Fruit fly (Drosophila melanogaster): ENCODE measurements around the gene CG32563.

CG32563 gene

dm6 chrX:17226681-17227019 lies 18.4 kb downstream of the CG32563 start, which contains the start of gene CG10598 (continued):
- TF ChIP-seq row (GFP tag; IDR thresholded peaks at IDR 0.05) (0 out of 3 replicates have a peak, but pooled peaks have one; percentile 32), ase (GFP tag; IDR thresholded peaks at IDR 0.05) (no peak), gce (GFP tag; IDR thresholded peaks at IDR 0.05) (no peak), CG1529 (GFP tag; optimal IDR thresholded peaks at IDR 0.05) (no peak), CG8281 (tag; optimal IDR thresholded peaks at IDR 0.05) (no peak), cas (GFP tag; IDR thresholded peaks at IDR 0.05) (no peak), scrt (GFP tag; optimal IDR thresholded peaks at IDR 0.05) (no peak), sr (GFP tag; IDR thresholded peaks at IDR 0.05) (no peak), CoRest (tag; optimal IDR thresholded peaks at IDR 0.05) (peak; percentile 24), Bteb2 (GFP tag; optimal IDR thresholded peaks at IDR 0.05) (no peak), H2.0 (GFP tag; IDR thresholded peaks at IDR 0.05) (no peak), CG10209 (GFP tag; optimal IDR thresholded peaks at IDR 0.05) (peak; percentile 3), CG11398 (GFP tag; optimal IDR thresholded peaks at IDR 0.05) (no peak), ind (GFP tag; optimal IDR thresholded peaks at IDR 0.05) (peak; percentile 18), shn (GFP tag; optimal IDR thresholded peaks at IDR 0.05) (no peak), D19B (GFP tag; optimal IDR thresholded peaks at IDR 0.05) (peak; percentile 1), ranshi (GFP tag; IDR thresholded peaks at IDR 0.05) (no peak), CG11560 (tag; IDR thresholded peaks at IDR 0.05) (no peak), CG12659 (GFP tag; optimal IDR thresholded peaks at IDR 0.05) (peak; percentile 11), pum (GFP tag; optimal IDR thresholded peaks at IDR 0.05) (no peak), CG11247 (GFP tag; IDR thresholded peaks at IDR 0.05) (no peak), gem (tag; optimal IDR thresholded peaks at IDR 0.05) (peak; percentile 49), Ravus (GFP tag; IDR thresholded peaks at IDR 0.05) (no peak), Usf (GFP tag; optimal IDR thresholded peaks at IDR 0.05) (peak; percentile 10), odd (GFP tag; optimal IDR thresholded peaks at IDR 0.05) (no peak), Dip3 (GFP tag; optimal IDR thresholded peaks at IDR 0.05) (no peak), Vsx1 (GFP tag; optimal IDR thresholded peaks at IDR 0.05) (no peak), pb (GFP tag; optimal IDR thresholded peaks at IDR 0.05) (no peak), dmrt99B (tag; optimal IDR thresholded peaks at IDR 0.05) (no peak), CG10321 (GFP tag; IDR thresholded peaks at IDR 0.05) (no peak), kah (GFP tag; optimal IDR thresholded peaks at IDR 0.05) (no peak), CG31224 (GFP tag; IDR thresholded peaks at IDR 0.05) (no peak), H15 (GFP tag; IDR thresholded peaks at IDR 0.05) (no peak), da (GFP tag; optimal IDR thresholded peaks at IDR 0.05) (no peak), CG1602 (GFP tag; optimal IDR thresholded peaks at IDR 0.05) (no peak), chinmo (GFP tag; IDR thresholded peaks at IDR 0.05; ENCODE audit: partially characterized antibody) (no peak), nau (GFP tag; optimal IDR thresholded peaks at IDR 0.05) (no peak), CG30020 (tag; optimal IDR thresholded peaks at IDR 0.05) (no peak), lilli (GFP tag; optimal IDR thresholded peaks at IDR 0.05) (peak; percentile 9), Max (GFP tag; optimal IDR thresholded peaks at IDR 0.05) (no peak), Pdp1 (GFP tag; optimal IDR thresholded peaks at IDR 0.05) (peak in 1 of 2 experiments; percentile 1), NK7.1 (GFP tag; optimal IDR thresholded peaks at IDR 0.05) (no peak), CG3281 (GFP tag; optimal IDR thresholded peaks at IDR 0.05) (peak; percentile 12), CG8765 (GFP tag; IDR thresholded peaks at IDR 0.05) (no peak), CG15269 (tag; optimal IDR thresholded peaks at IDR 0.05) (peak; percentile 52), lov (optimal IDR thresholded peaks at IDR 0.05) (no peak), lov (GFP tag; IDR thresholded peaks at IDR 0.05) (no peak), CG14965 (GFP tag; optimal IDR thresholded peaks at IDR 0.05; ENCODE audit: borderline replicate concordance) (no peak), BtbVII (GFP tag; optimal IDR thresholded peaks at IDR 0.05) (no peak), ap (GFP tag; IDR thresholded peaks at IDR 0.05) (no peak), CG6683 (GFP tag; optimal IDR thresholded peaks at IDR 0.05) (no peak), sug (tag; optimal IDR thresholded peaks at IDR 0.05) (no peak), Meics (GFP tag; optimal IDR thresholded peaks at IDR 0.05) (peak; percentile 25)
